Worm (Caenorhabditis elegans) whole organism, dauer: ENCODE data around the gene C56G2.5.

Experiments used
- unc-62 ChIP-seq: sonication (generic microtip); optimal IDR thresholded peaks from 2 replicates; lab custom pipeline; 2017; ENCODE audit warnings: missing biosample characterization, missing genetic modification reagents, missing genetic modification characterization

C56G2.5 gene

DNA sequence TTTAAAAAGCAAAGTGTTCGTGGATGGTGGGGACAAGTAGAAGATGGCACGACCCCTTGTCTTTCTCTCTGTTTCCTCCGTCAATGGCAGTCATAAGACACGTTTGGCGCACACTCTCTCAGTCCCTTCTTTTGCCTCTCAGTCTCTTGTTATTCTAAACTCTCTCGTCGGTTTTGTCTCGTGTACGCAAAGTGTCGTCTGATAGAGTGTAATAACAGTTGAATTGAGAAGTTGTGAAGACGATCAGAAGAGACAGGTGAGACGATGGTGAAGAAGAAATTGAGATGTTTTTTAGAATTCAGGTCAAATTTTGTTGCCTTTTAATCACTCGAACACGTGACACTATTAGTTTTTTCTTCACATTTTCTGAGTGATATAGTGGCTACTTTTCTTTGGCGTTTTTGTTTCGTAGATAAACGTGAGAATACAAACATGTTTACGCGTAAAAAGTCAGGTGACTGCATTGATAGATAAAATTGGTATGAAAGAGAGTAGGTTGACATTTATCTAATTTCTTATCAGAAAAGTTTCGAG lies 20.9 kb downstream of the C56G2.5 start, which contains the start of gene F47D12.9:
Gene F47D12.9 (minus strand): TSS at position 267 of the 534 bp plus-strand sequence.
- TF ChIP-seq unc-62 (GFP tag; lab: Kevin White, UChicago): no peak

- no peak for TF ChIP-seq unc-62 (GFP tag; lab: Kevin White, UChicago)
Observed at ce11 chrIII:6300297-6300696, 23.7 kb downstream of the C56G2.5 start.

DNA sequence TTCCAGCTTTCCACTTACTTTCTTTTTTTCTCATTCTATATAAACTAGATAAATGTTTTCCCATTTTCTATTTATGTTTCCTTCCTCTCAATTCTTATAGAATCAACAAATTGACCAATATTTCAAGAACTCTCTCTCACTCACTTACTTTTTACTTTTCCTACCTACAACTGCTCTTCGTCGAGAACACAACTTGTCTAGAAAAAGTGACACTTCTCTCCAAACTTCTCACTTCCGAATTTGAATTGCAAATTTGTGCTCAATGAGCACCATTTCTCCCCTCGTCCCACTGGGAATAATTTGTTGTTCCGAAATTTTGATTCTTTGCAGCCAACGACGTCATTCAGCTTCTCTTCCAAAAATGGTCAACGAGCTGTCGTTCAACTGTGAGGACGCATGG lies 25.9 kb downstream of the C56G2.5 start, which contains the start of gene F47D12.3:
Gene F47D12.3 (plus strand): TSS at position 331 of the 400 bp plus-strand sequence.
- no peak for TF ChIP-seq unc-62 (GFP tag; lab: Kevin White, UChicago)

DNA sequence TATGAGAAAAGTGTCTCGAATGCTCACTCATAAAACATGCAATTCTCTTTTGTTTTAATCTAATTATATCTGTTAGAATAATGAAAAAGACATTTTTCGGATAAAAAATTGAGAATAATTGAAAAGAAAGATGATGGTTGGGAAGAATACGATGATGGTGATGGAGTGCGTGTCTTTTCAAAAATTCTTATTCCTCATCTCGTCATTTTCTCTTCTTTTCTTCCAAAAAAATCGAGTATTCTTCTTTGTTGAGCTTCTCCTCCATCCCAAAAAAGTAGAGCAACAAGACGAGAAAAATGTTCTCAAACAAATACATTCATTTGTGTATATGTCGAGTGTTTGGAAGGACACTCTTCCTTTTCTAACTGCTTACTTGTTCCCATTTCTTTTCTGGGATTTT lies 26.4 kb downstream of the C56G2.5 start:
- TF ChIP-seq unc-62 (GFP tag; lab: Kevin White, UChicago): no peak

DNA sequence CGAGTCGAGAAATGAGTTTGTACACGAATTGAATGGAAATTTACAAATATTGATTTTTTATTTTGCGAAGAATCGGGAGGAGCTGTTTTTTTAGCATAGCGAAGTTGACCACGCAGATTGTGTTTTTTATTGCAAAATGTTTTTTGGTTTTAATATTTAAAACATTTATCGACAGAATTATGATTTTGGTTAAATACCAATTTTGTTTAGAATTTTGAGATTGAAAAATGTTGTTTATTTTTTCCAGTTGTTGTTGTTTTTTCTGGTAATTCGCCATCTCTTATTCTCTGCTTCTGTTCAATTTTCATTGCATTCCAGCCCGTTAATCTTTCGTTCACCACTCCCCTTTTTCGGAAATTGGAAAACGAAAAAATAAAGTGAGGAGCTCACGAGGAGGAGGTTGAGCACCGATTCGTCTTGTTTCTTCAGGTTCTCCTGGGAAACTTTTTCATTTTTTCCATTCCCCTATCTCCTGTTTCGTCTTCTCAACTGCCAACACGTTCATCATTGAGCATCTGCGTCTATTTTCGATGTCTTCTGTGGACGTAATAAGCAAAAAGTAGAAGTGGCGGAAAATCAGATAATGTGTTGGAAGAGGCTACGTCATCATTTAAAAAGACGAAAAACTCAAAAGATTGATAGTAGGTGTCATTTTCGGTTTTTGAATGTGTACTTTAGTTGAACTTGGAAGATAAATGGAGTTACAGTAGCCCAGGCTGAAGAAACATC lies 27.9 kb downstream of the C56G2.5 start, which contains the start of gene F47D12.7:
Gene F47D12.7 (minus strand): TSS at position 51 of the 729 bp plus-strand sequence.
- TF ChIP-seq unc-62 (GFP tag; lab: Kevin White, UChicago): no peak

DNA sequence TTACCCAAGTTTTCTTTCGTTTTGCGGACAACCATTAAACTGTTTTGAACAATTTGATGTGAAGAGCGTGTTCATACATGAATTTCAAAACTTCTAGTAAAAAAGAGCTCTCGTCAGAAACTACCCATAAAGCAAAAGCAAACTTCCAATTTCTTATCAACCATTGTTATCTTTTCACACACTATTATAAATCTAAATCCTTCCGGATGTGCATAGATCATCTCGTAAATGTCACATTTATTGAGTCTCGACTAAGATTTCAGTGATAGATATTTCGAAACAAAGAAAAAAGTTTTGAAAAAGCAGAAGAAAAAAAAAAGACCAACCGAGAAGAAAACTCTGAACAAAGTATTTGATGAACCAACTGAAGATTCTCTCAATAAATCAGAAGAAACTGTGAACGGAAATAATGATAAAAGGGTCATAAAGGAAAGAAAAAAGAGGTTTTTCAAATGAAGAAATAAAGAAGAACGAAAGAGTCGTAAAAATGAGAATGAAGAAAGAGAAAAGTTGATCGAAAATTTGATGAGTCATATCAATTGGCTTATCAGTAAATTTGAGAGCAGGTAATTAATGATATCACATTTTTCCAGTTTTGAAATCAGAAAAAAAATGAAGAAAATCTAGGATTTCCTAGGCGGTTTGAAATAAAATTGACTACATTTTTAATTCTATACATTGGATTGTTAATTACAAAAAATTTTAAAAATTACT lies 33.4 kb downstream of the C56G2.5 start:
- no peak for TF ChIP-seq unc-62 (GFP tag; lab: Kevin White, UChicago)

ce11 chrIII:6289366-6289765 lies 34.7 kb downstream of the C56G2.5 start:
- no peak for TF ChIP-seq unc-62 (GFP tag; lab: Kevin White, UChicago)

ce11 chrIII:6287195-6287594 lies 36.8 kb downstream of the C56G2.5 start, which contains the start of gene F47D12.6:
Gene F47D12.6 (minus strand): TSS chrIII:6287295.
- no peak for TF ChIP-seq unc-62 (GFP tag; lab: Kevin White, UChicago)

- no peak for TF ChIP-seq unc-62 (GFP tag; lab: Kevin White, UChicago)
Observed at ce11 chrIII:6285890-6286289, 38.1 kb downstream of the C56G2.5 start, which contains the start of gene gadr-3. Gene gadr-3 (minus strand): TSS chrIII:6285990.

ce11 chrIII:6283024-6283423 lies 41.0 kb downstream of the C56G2.5 start:
- no peak for TF ChIP-seq unc-62 (GFP tag; lab: Kevin White, UChicago)

- TF ChIP-seq unc-62 (GFP tag; lab: Kevin White, UChicago): no peak
Observed at ce11 chrIII:6280070-6280596, 43.9 kb downstream of the C56G2.5 start, which contains the start of gene hmg-1.2. Gene hmg-1.2 (plus strand): TSS chrIII:6280380.

ce11 chrIII:6279453-6279852 lies 44.6 kb downstream of the C56G2.5 start:
- no peak for TF ChIP-seq unc-62 (GFP tag; lab: Kevin White, UChicago)

DNA sequence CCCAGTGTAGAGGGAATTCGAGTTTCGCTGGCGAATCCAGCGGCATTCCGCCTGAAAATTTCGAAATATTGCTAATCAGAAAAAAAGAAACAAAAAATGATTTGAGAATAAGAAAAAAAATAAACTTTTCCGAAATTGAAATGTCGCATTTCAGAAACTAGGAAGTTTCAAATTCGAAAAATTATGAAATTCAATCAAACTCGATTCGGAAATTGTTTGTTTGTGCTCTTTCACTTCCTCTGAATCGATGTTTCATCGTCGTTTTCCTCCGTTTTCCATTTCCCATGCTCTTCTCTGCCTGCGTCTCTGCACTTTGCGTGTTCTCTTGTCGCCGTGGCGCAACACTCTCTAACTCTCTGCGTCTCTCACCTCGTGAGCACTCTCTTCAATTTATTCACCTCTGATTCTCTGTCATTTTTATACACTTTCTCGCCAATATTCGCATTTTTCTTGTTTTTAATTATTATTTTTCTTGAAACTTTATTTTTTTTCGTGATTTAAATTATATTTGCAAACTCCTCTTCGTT lies 45.7 kb downstream of the C56G2.5 start, which contains the start of gene C18F10.7:
Gene C18F10.7 (minus strand): TSS at position 51 of the 527 bp plus-strand sequence.
- no peak for TF ChIP-seq unc-62 (GFP tag; lab: Kevin White, UChicago)

DNA sequence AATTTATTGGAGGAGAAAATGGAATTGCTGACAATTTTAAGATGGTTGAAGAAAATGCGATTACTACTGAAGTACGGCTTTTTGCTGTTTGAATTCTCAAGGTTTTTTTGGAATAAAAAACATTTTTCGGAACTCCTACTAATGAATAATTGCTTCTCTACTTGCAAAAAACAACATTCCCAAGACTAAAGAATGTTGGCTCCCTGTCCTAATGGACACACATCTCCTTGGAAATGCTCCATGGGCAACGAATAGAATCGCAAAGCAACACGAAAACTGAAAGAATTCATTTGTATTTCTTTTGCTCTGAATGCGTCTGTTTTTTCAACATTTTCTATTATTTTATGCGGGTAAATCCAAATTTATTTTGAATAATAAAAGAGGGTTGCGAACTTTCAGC lies 51.2 kb downstream of the C56G2.5 start, which contains the start of gene C18F10.2:
Gene C18F10.2 (plus strand): TSS at position 301 of the 400 bp plus-strand sequence.
- TF ChIP-seq unc-62 (GFP tag; lab: Kevin White, UChicago): no peak
